Fruit fly (Drosophila melanogaster): ENCODE data around the gene Cyp12e1.

Cyp12e1 gene

dm6 chr3R:10393654-10394367 lies 40.8 kb upstream of the Cyp12e1 start (continued):
- peak; percentile 74 for TF ChIP-seq phol (tag; optimal IDR thresholded peaks at IDR 0.05)
- no peak for TF ChIP-seq vfl (GFP tag; optimal IDR thresholded peaks at IDR 0.05)
- TF ChIP-seq CG18764 (GFP tag; optimal IDR thresholded peaks at IDR 0.05), result peak; percentile 50
- TF ChIP-seq CG4854 (GFP tag; optimal IDR thresholded peaks at IDR 0.05), result peak; percentile 57
- no peak for TF ChIP-seq CG16813 (GFP tag; IDR thresholded peaks at IDR 0.05; ENCODE audit: partially characterized antibody)
- peak; percentile 73 for TF ChIP-seq her (GFP tag; optimal IDR thresholded peaks at IDR 0.05)
- TF ChIP-seq CG13123 (GFP tag; optimal IDR thresholded peaks at IDR 0.05), result peak; percentile 50
- TF ChIP-seq Awh (GFP tag; IDR thresholded peaks at IDR 0.05), result peak; percentile 82
- TF ChIP-seq CG10147 (GFP tag; optimal IDR thresholded peaks at IDR 0.05), result peak; percentile 55
- no peak for TF ChIP-seq CG9797 (GFP tag; optimal IDR thresholded peaks at IDR 0.05)
- no peak for TF ChIP-seq Doc3 (GFP tag; IDR thresholded peaks at IDR 0.05; ENCODE audit: partially characterized antibody)
- TF ChIP-seq tin (GFP tag; optimal IDR thresholded peaks at IDR 0.05), result peak; percentile 70
- no peak for TF ChIP-seq CG16815 (GFP tag; optimal IDR thresholded peaks at IDR 0.05)
- TF ChIP-seq slou (GFP tag; optimal IDR thresholded peaks at IDR 0.05), result peak; percentile 65
- TF ChIP-seq HLHmδ (GFP tag; optimal IDR thresholded peaks at IDR 0.05), result no peak
- peak; percentile 99 for TF ChIP-seq grn (GFP tag; optimal IDR thresholded peaks at IDR 0.05)
- peak; percentile 78 for TF ChIP-seq odd (GFP tag; optimal IDR thresholded peaks at IDR 0.05)
- no peak for TF ChIP-seq Dp (GFP tag; optimal IDR thresholded peaks at IDR 0.05)
- TF ChIP-seq Lhr (GFP tag; optimal IDR thresholded peaks at IDR 0.05), result peak; percentile 7
- TF ChIP-seq Hr39 (optimal IDR thresholded peaks at IDR 0.05), result no peak
- TF ChIP-seq gcm2 (GFP tag; optimal IDR thresholded peaks at IDR 0.05), result peak; percentile 43
- TF ChIP-seq CG8478 (optimal IDR thresholded peaks at IDR 0.05), result no peak
- TF ChIP-seq ci (GFP tag; IDR thresholded peaks at IDR 0.05), result peak; percentile 92
- no peak for TF ChIP-seq CG1832 (GFP tag; optimal IDR thresholded peaks at IDR 0.05)
- TF ChIP-seq CG3407 (GFP tag; optimal IDR thresholded peaks at IDR 0.05), result peak; percentile 65
- peak in 1 of 2 experiments; percentile 78 for TF ChIP-seq eve (GFP tag; optimal IDR thresholded peaks at IDR 0.05)
- TF ChIP-seq Nf-YA (GFP tag; IDR thresholded peaks at IDR 0.05), result peak; percentile 84
- TF ChIP-seq slp2 (GFP tag; optimal IDR thresholded peaks at IDR 0.05), result peak; percentile 69
- TF ChIP-seq chn (GFP tag; optimal IDR thresholded peaks at IDR 0.05), result no peak
- no peak for TF ChIP-seq CG34224 (GFP tag; IDR thresholded peaks at IDR 0.05; ENCODE audit: partially characterized antibody)
- peak; percentile 16 for TF ChIP-seq scrt (GFP tag; optimal IDR thresholded peaks at IDR 0.05)
- TF ChIP-seq pita (GFP tag; optimal IDR thresholded peaks at IDR 0.05), result no peak
- TF ChIP-seq NK7.1 (GFP tag; optimal IDR thresholded peaks at IDR 0.05), result peak; percentile 50
- peak; percentile 79 for TF ChIP-seq CG17385 (GFP tag; optimal IDR thresholded peaks at IDR 0.05)
- peak; percentile 13 for TF ChIP-seq nerfin-1 (tag; optimal IDR thresholded peaks at IDR 0.05)
- TF ChIP-seq NC2α (GFP tag; optimal IDR thresholded peaks at IDR 0.05), result peak; percentile 43
- TF ChIP-seq cad (GFP tag; optimal IDR thresholded peaks at IDR 0.05), result no peak
- peak; percentile 36 for TF ChIP-seq CG9609 (GFP tag; optimal IDR thresholded peaks at IDR 0.05)
- peak; percentile 61 for TF ChIP-seq Mad (GFP tag; optimal IDR thresholded peaks at IDR 0.05)
- TF ChIP-seq Rfx (GFP tag; IDR thresholded peaks at IDR 0.05), result peak; percentile 97
- TF ChIP-seq en (GFP tag; optimal IDR thresholded peaks at IDR 0.05), result peak; percentile 56
- TF ChIP-seq H15 (GFP tag; IDR thresholded peaks at IDR 0.05), result peak; percentile 72; the same call in 2 of the 3 replicates
- peak; percentile 87 for TF ChIP-seq NfI (GFP tag; optimal IDR thresholded peaks at IDR 0.05)
- TF ChIP-seq E2f2 (GFP tag; IDR thresholded peaks at IDR 0.05), result peak; percentile 70
- TF ChIP-seq CG6813 (GFP tag; optimal IDR thresholded peaks at IDR 0.05), result peak; percentile 73
- peak; percentile 93 for TF ChIP-seq Med (GFP tag)
- peak; percentile 81 for TF ChIP-seq tap (tag; optimal IDR thresholded peaks at IDR 0.05)
- peak; percentile 63 for TF ChIP-seq CG10979 (tag; optimal IDR thresholded peaks at IDR 0.05)
- TF ChIP-seq Neu2 (GFP tag; optimal IDR thresholded peaks at IDR 0.05; ENCODE audit: borderline replicate concordance), result no peak
- no peak for TF ChIP-seq klu (GFP tag; IDR thresholded peaks at IDR 0.05)
- TF ChIP-seq ab (GFP tag; optimal IDR thresholded peaks at IDR 0.05), result no peak

Measured in whole organism, embryonic.